Fruit fly (Drosophila melanogaster) whole organism, embryonic: Measurements from ENCODE around the gene CG7227.

Source experiments
- B-H1 ChIP-seq: fragments of 200-800 bp; sonication (Bioruptor generic); IDR thresholded peaks from 3 replicates; pipeline ENCODE4 v1.3.6; 2022; ENCODE audit warnings: missing biosample characterization, missing genetic modification characterization
- Bdp1 ChIP-seq: fragments of 200-800 bp; sonication (Bioruptor generic); optimal IDR thresholded peaks from 3 replicates; lab custom pipeline; 2016; ENCODE audit warnings: missing biosample characterization, missing genetic modification characterization
- BtbVII ChIP-seq: fragments of 200-800 bp; sonication (Bioruptor generic); optimal IDR thresholded peaks from 3 replicates; lab custom pipeline; 2017; ENCODE audit warnings: missing biosample characterization, mild to moderate bottlenecking, missing genetic modification characterization
- CG10959 ChIP-seq: fragments of 200-800 bp; sonication (Bioruptor generic); IDR thresholded peaks from 2 replicates; pipeline ENCODE4 v1.3.6; 2022; ENCODE audit warnings: missing biosample characterization, missing genetic modification characterization
- CG13775 ChIP-seq: fragments of 200-800 bp; sonication (Bioruptor generic); optimal IDR thresholded peaks from 3 replicates; lab custom pipeline; 2017; ENCODE audit warnings: missing biosample characterization, mild to moderate bottlenecking, missing genetic modification characterization
- CG16813 ChIP-seq: fragments of 200-800 bp; sonication (Bioruptor generic); IDR thresholded peaks from 3 replicates; pipeline ENCODE4 v1.3.6; 2022; ENCODE audit warnings: missing biosample characterization, missing genetic modification characterization; ENCODE audit not compliant: partially characterized antibody
- CG17359 ChIP-seq: fragments of 200-800 bp; sonication (Bioruptor generic); optimal IDR thresholded peaks from 3 replicates; lab custom pipeline; 2018; ENCODE audit warnings: missing biosample characterization, mild to moderate bottlenecking, missing genetic modification characterization, moderate library complexity
- CG18011 ChIP-seq: fragments of 200-800 bp; sonication (Bioruptor generic); optimal IDR thresholded peaks from 2 replicates; lab custom pipeline; 2017; ENCODE audit warnings: missing biosample characterization, missing genetic modification characterization, mild to moderate bottlenecking, moderate library complexity, missing genotype
- CG3407 ChIP-seq: fragments of 200-800 bp; sonication (Bioruptor generic); optimal IDR thresholded peaks from 2 replicates; lab custom pipeline; 2018; ENCODE audit warnings: missing biosample characterization, mild to moderate bottlenecking, missing genetic modification characterization
- CG6654 ChIP-seq: fragments of 200-800 bp; sonication (Bioruptor generic); optimal IDR thresholded peaks from 2 replicates; lab custom pipeline; 2017; ENCODE audit warnings: missing biosample characterization, mild to moderate bottlenecking, missing genetic modification characterization
- CG6683 ChIP-seq: fragments of 200-800 bp; sonication (Bioruptor generic); optimal IDR thresholded peaks from 2 replicates; lab custom pipeline; 2017; ENCODE audit warnings: missing biosample characterization, mild to moderate bottlenecking, missing genetic modification characterization, missing genetic modification reagents
- CG6854 ChIP-seq: fragments of 200-800 bp; sonication (Bioruptor generic); optimal IDR thresholded peaks from 3 replicates; lab custom pipeline; 2017; ENCODE audit warnings: missing biosample characterization, mild to moderate bottlenecking, missing genetic modification characterization
- CG8089 ChIP-seq: fragments of 200-800 bp; sonication (Bioruptor generic); optimal IDR thresholded peaks from 3 replicates; lab custom pipeline; 2016; ENCODE audit warnings: missing biosample characterization, missing genetic modification characterization
- CG9797 ChIP-seq: fragments of 200-800 bp; sonication (Bioruptor generic); optimal IDR thresholded peaks from 3 replicates; lab custom pipeline; 2018; ENCODE audit warnings: missing biosample characterization, mild to moderate bottlenecking, missing genetic modification characterization
- CG9932 ChIP-seq: fragments of 200-800 bp; sonication (Bioruptor generic); IDR thresholded peaks from 2 replicates; pipeline ENCODE4 v1.3.6; 2022; ENCODE audit warnings: missing biosample characterization, missing genetic modification characterization
- Dad ChIP-seq: fragments of 200-800 bp; sonication (Bioruptor generic); optimal IDR thresholded peaks from 3 replicates; lab custom pipeline; 2016; ENCODE audit warnings: missing biosample characterization, missing genetic modification characterization
- Dll ChIP-seq: fragments of 200-800 bp; sonication (Bioruptor generic); IDR thresholded peaks from 4 replicates; pipeline ENCODE4 v1.3.6; 2022; ENCODE audit warnings: missing biosample characterization, missing genetic modification characterization; ENCODE audit not compliant: partially characterized antibody
- ERR ChIP-seq: fragments of 200-800 bp; sonication (Bioruptor generic); optimal IDR thresholded peaks from 2 replicates; lab custom pipeline; 2016; ENCODE audit warnings: missing biosample characterization, missing genetic modification characterization
- Gug ChIP-seq: fragments of 200-800 bp; sonication (Bioruptor generic); IDR thresholded peaks from 4 replicates; pipeline ENCODE4 v1.3.6; 2022; ENCODE audit warnings: missing biosample characterization, missing genetic modification characterization
- Hmr ChIP-seq: fragments of 200-800 bp; sonication (Bioruptor generic); optimal IDR thresholded peaks from 3 replicates; lab custom pipeline; 2017; ENCODE audit warnings: mild to moderate bottlenecking, missing biosample characterization, missing genetic modification reagents, missing genetic modification characterization
- Hr51 ChIP-seq, 2 experiments: fragments of 200-800 bp; sonication (Bioruptor generic); optimal IDR thresholded peaks; 2 replicates in 1 of 2; 3 replicates in 1 of 2; lab custom pipeline; 2016 to 2018; ENCODE audit warnings: missing biosample characterization in 2 of 2, missing genetic modification characterization in 2 of 2, mild to moderate bottlenecking in 1 of 2, moderate library complexity in 1 of 2
- Hsf ChIP-seq: fragments of 200-800 bp; sonication (Bioruptor generic); optimal IDR thresholded peaks from 3 replicates; lab custom pipeline; 2016; ENCODE audit warnings: missing biosample characterization, missing genetic modification characterization
- Jarid2 ChIP-seq: fragments of 200-800 bp; sonication (Bioruptor generic); optimal IDR thresholded peaks from 3 replicates; lab custom pipeline; 2017; ENCODE audit warnings: mild to moderate bottlenecking, missing biosample characterization, missing genetic modification reagents, missing genetic modification characterization
- Opbp ChIP-seq: fragments of 200-800 bp; sonication (Bioruptor generic); IDR thresholded peaks from 3 replicates; pipeline ENCODE4 v1.3.6; 2022; ENCODE audit warnings: missing biosample characterization, missing genetic modification characterization; ENCODE audit not compliant: partially characterized antibody
- PHDP ChIP-seq: fragments of 200-800 bp; sonication (Bioruptor generic); optimal IDR thresholded peaks from 3 replicates; lab custom pipeline; 2018; ENCODE audit warnings: missing biosample characterization, mild to moderate bottlenecking, missing genetic modification characterization, moderate library complexity
- Spps ChIP-seq: fragments of 200-800 bp; sonication (Bioruptor generic); optimal IDR thresholded peaks from 2 replicates; lab custom pipeline; 2018; ENCODE audit warnings: missing biosample characterization, mild to moderate bottlenecking, missing genetic modification characterization
- Xbp1 ChIP-seq: fragments of 200-800 bp; sonication (Bioruptor generic); optimal IDR thresholded peaks from 3 replicates; lab custom pipeline; 2016; ENCODE audit warnings: missing biosample characterization, mild to moderate bottlenecking, missing genetic modification characterization
- ash1 ChIP-seq: fragments of 200-800 bp; sonication (Bioruptor generic); optimal IDR thresholded peaks from 2 replicates; lab custom pipeline; 2018; ENCODE audit warnings: missing biosample characterization, mild to moderate bottlenecking, missing genetic modification characterization
- cad ChIP-seq: fragments of >200 bp; optimal IDR thresholded peaks from 2 replicates; lab custom pipeline; 2017; ENCODE audit warnings: missing biosample characterization, missing genetic modification characterization
- chm ChIP-seq: fragments of 200-800 bp; sonication (Bioruptor generic); IDR thresholded peaks from 2 replicates; pipeline ENCODE4 v1.3.6; 2022; ENCODE audit warnings: missing biosample characterization, missing genetic modification characterization
- dan ChIP-seq: fragments of 200-800 bp; sonication (Bioruptor generic); IDR thresholded peaks from 2 replicates; pipeline ENCODE4 v1.3.6; 2022; ENCODE audit warnings: missing biosample characterization, missing genetic modification characterization
- danr ChIP-seq: fragments of 200-800 bp; sonication (Bioruptor generic); IDR thresholded peaks from 2 replicates; pipeline ENCODE4 v1.3.6; 2022; ENCODE audit warnings: missing biosample characterization, missing genetic modification characterization
- disco-r ChIP-seq: fragments of 200-800 bp; sonication (Bioruptor generic); optimal IDR thresholded peaks from 2 replicates; lab custom pipeline; 2016; ENCODE audit warnings: missing biosample characterization, missing genetic modification characterization
- fd102C ChIP-seq: fragments of 200-800 bp; sonication (Bioruptor generic); optimal IDR thresholded peaks from 2 replicates; lab custom pipeline; 2018; ENCODE audit warnings: missing biosample characterization, mild to moderate bottlenecking, missing genetic modification characterization, moderate library complexity
- ind ChIP-seq: fragments of 200-800 bp; sonication (Bioruptor generic); optimal IDR thresholded peaks from 3 replicates; lab custom pipeline; 2016; ENCODE audit warnings: missing biosample characterization, missing genetic modification characterization
- klu ChIP-seq: fragments of 200-800 bp; sonication (Bioruptor generic); IDR thresholded peaks from 2 replicates; pipeline ENCODE4 v1.3.6; 2022; ENCODE audit warnings: missing biosample characterization, missing genetic modification characterization
- maf-S ChIP-seq: fragments of 200-800 bp; sonication (Bioruptor generic); optimal IDR thresholded peaks from 2 replicates; lab custom pipeline; 2016; ENCODE audit warnings: missing biosample characterization, missing genetic modification characterization
- nerfin-2 ChIP-seq: fragments of 200-800 bp; sonication (Bioruptor generic); IDR thresholded peaks from 2 replicates; pipeline ENCODE4 v1.3.6; 2022; ENCODE audit warnings: missing biosample characterization, missing genetic modification characterization; ENCODE audit not compliant: partially characterized antibody
- nmo ChIP-seq: fragments of 200-800 bp; sonication (Bioruptor generic); optimal IDR thresholded peaks from 2 replicates; lab custom pipeline; 2018; ENCODE audit warnings: missing biosample characterization, mild to moderate bottlenecking, missing genetic modification characterization, moderate library complexity
- nom ChIP-seq: fragments of 200-800 bp; sonication (Bioruptor generic); optimal IDR thresholded peaks from 2 replicates; lab custom pipeline; 2017; ENCODE audit warnings: missing biosample characterization, missing genetic modification characterization, mild to moderate bottlenecking, moderate library complexity, missing genetic modification reagents
- onecut ChIP-seq: fragments of 200-800 bp; sonication (Bioruptor generic); IDR thresholded peaks from 2 replicates; pipeline ENCODE4 v1.3.6; 2022; ENCODE audit warnings: missing biosample characterization, missing genetic modification characterization
- row ChIP-seq: fragments of 200-800 bp; sonication (Bioruptor generic); IDR thresholded peaks from 3 replicates; pipeline ENCODE4 v1.3.6; 2022; ENCODE audit warnings: missing biosample characterization, missing genetic modification characterization
- salm ChIP-seq: fragments of 200-800 bp; sonication (Bioruptor generic); optimal IDR thresholded peaks from 2 replicates; lab custom pipeline; 2018; ENCODE audit warnings: missing biosample characterization, mild to moderate bottlenecking, missing genetic modification characterization
- schlank ChIP-seq: fragments of 200-800 bp; sonication (Bioruptor generic); optimal IDR thresholded peaks from 2 replicates; lab custom pipeline; 2018; ENCODE audit warnings: missing biosample characterization, mild to moderate bottlenecking, missing genetic modification characterization
- seq ChIP-seq: fragments of 200-800 bp; sonication (Bioruptor generic); IDR thresholded peaks from 2 replicates; pipeline ENCODE4 v1.3.6; 2022; ENCODE audit warnings: missing biosample characterization, missing genetic modification characterization
- sr ChIP-seq: fragments of 200-800 bp; sonication (Bioruptor generic); IDR thresholded peaks from 3 replicates; pipeline ENCODE4 v1.3.6; 2022; ENCODE audit warnings: missing biosample characterization, missing genetic modification characterization
- tap ChIP-seq: fragments of 200-800 bp; optimal IDR thresholded peaks from 3 replicates; lab custom pipeline; 2019; ENCODE audit warnings: missing biosample characterization, mild to moderate bottlenecking, missing genetic modification characterization, moderate library complexity
- toy ChIP-seq: fragments of 200-800 bp; sonication (Bioruptor generic); IDR thresholded peaks from 2 replicates; pipeline ENCODE4 v1.3.6; 2022; ENCODE audit warnings: missing biosample characterization, missing genetic modification characterization
- zf30C ChIP-seq: fragments of 200-800 bp; sonication (Bioruptor generic); optimal IDR thresholded peaks from 3 replicates; lab custom pipeline; 2018; ENCODE audit warnings: missing biosample characterization, mild to moderate bottlenecking, missing genetic modification characterization
- zfh1 ChIP-seq: fragments of 200-800 bp; sonication (Bioruptor generic); IDR thresholded peaks from 3 replicates; pipeline ENCODE4 v1.3.6; 2022; ENCODE audit warnings: missing biosample characterization, missing genetic modification characterization

The CG7227 gene

DNA sequence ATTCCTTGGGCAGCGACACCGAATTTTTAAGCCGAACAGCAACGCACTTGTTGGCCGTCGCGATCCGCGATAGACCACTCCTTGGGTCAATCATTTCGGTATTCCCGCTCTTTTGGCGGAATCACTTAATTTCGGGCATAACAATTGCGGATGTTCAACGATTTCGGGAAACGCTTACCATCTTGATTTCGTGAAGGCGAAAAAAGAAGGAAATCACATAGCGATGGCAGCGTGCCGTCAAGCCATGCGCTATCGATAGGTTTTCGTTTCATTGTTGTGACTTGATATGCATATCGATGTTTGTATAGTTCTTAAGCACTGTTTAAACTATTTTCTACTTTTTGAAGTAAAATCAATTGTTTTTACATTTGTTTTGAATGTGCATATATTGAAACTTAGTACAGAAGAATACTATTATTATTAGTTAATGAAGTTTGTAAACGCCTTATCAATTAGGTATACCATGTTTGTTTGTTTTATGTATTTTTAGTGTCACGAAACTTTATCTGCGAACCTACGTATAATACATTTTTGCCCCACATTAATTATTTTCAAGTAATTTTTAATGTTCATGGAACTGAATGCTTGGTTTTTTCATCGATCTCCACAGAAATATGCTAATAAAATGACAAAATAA is 44.8 kb upstream of the CG7227 start, which contains the start of gene RpL36A (continued):
- TF ChIP-seq Hmr (GFP tag; lab: Kevin White, UChicago) = peak; percentile 78
- peak; percentile 47 for TF ChIP-seq nmo (GFP tag; lab: Kevin White, UChicago)
- TF ChIP-seq CG9797 (GFP tag; lab: Kevin White, UChicago) = peak; percentile 3
- peak; percentile 93 for TF ChIP-seq CG16813 (GFP tag; lab: Robert Waterston, UW)
- peak; percentile 34 for TF ChIP-seq CG3407 (GFP tag; lab: Kevin White, UChicago)
- peak; percentile 69 for TF ChIP-seq maf-S (GFP tag; lab: Kevin White, UChicago)
- TF ChIP-seq PHDP (tag; lab: Kevin White, UChicago) = peak; percentile 72
- TF ChIP-seq Bdp1 = peak; percentile 41
- no peak for TF ChIP-seq cad (GFP tag; lab: Kevin White, UChicago)
- TF ChIP-seq CG10959 = no peak; the same call in 1 of the 2 replicates
- peak; percentile 69 for TF ChIP-seq nerfin-2
- peak; percentile 30; the same call in 1 of the 3 replicates for TF ChIP-seq sr (GFP tag; lab: Robert Waterston, UW)
- peak; percentile 50; the same call in 1 of the 2 replicates for TF ChIP-seq seq (GFP tag; lab: Robert Waterston, UW)
- peak; percentile 20 for TF ChIP-seq Dad (GFP tag; lab: Kevin White, UChicago)
- TF ChIP-seq CG6854 (GFP tag; lab: Kevin White, UChicago) = peak; percentile 75
- peak; percentile 69 for TF ChIP-seq onecut (GFP tag; lab: Robert Waterston, UW)
- TF ChIP-seq tap (tag; lab: Kevin White, UChicago) = no peak
- TF ChIP-seq CG9932 = peak; percentile 75
- no peak for TF ChIP-seq fd102C (GFP tag; lab: Kevin White, UChicago)
- TF ChIP-seq disco-r (GFP tag; lab: Kevin White, UChicago) = peak; percentile 53
- TF ChIP-seq CG6683 (GFP tag; lab: Kevin White, UChicago) = no peak
- TF ChIP-seq CG13775 (GFP tag; lab: Kevin White, UChicago) = peak; percentile 64
- TF ChIP-seq Spps (tag; lab: Kevin White, UChicago) = no peak
- no peak for TF ChIP-seq toy (GFP tag; lab: Robert Waterston, UW)
- peak; percentile 81 for TF ChIP-seq chm (GFP tag; lab: Robert Waterston, UW)
- TF ChIP-seq danr (GFP tag; lab: Robert Waterston, UW) = no peak
- peak; percentile 44 for TF ChIP-seq CG8089 (GFP tag; lab: Kevin White, UChicago)
- TF ChIP-seq schlank (tag; lab: Kevin White, UChicago) = peak; percentile 68
- peak; percentile 77 for TF ChIP-seq nom
- TF ChIP-seq salm (tag; lab: Kevin White, UChicago) = peak; percentile 29
- peak; percentile 94 for TF ChIP-seq Opbp (GFP tag; lab: Robert Waterston, UW)
- TF ChIP-seq Hr51 (GFP tag; optimal IDR thresholded peaks at IDR 0.05; lab: Kevin White, UChicago) = peak; percentile 29 to 47
- peak; percentile 74 for TF ChIP-seq row (GFP tag; lab: Robert Waterston, UW)
- no peak for TF ChIP-seq CG6654
- TF ChIP-seq Dll (GFP tag; lab: Robert Waterston, UW) = peak; percentile 80
- peak; percentile 55 for TF ChIP-seq Xbp1 (GFP tag; lab: Kevin White, UChicago)
- TF ChIP-seq ind (GFP tag; lab: Kevin White, UChicago) = peak; percentile 36
- TF ChIP-seq Gug (GFP tag; lab: Robert Waterston, UW) = no peak
- TF ChIP-seq B-H1 (GFP tag; lab: Robert Waterston, UW) = peak; percentile 27; the same call in 1 of the 3 replicates
- peak; percentile 45 for TF ChIP-seq CG18011
- TF ChIP-seq ash1 (GFP tag; lab: Kevin White, UChicago) = no peak
- peak; percentile 45 for TF ChIP-seq CG17359 (tag; lab: Kevin White, UChicago)
- TF ChIP-seq zfh1 (GFP tag; lab: Robert Waterston, UW) = peak; percentile 73
- TF ChIP-seq klu (GFP tag; lab: Robert Waterston, UW) = no peak
- peak; percentile 55 for TF ChIP-seq Hsf (GFP tag; lab: Kevin White, UChicago)
- peak; percentile 45 for TF ChIP-seq BtbVII (GFP tag; lab: Kevin White, UChicago)
- no peak for TF ChIP-seq dan (GFP tag; lab: Robert Waterston, UW)
- TF ChIP-seq ERR = peak; percentile 37
- no peak for TF ChIP-seq zf30C
- no peak for TF ChIP-seq Jarid2 (GFP tag; lab: Kevin White, UChicago)
